Worm (Caenorhabditis elegans) whole organism, mixed stage, embryonic: ENCODE data around the gene M162.7.

Experiments
- elt-3 ChIP-seq: fragments of 150-350 bp; optimal IDR thresholded peaks from 2 replicates; lab custom pipeline; 2014; ENCODE audit warnings: missing biosample characterization, missing genetic modification characterization
- unc-39 ChIP-seq: fragments of 150-350 bp; optimal IDR thresholded peaks from 2 replicates; lab custom pipeline; 2014; ENCODE audit warnings: missing biosample characterization, missing genetic modification characterization

- TF ChIP-seq elt-3 (tag; lab: Kevin White, UChicago): no peak
- no peak for TF ChIP-seq unc-39
These were observed 6.5 kb downstream of the M162.7 start, which contains the start of gene clec-258 for ce11 chrV:19788360-19788759.
